Worm (Caenorhabditis elegans) whole organism, midembryonic: Measurements from ENCODE around the gene C55B6.5.

ENCODE experiments used
- cog-1 ChIP-seq: sonication (generic microtip); optimal IDR thresholded peaks from 2 replicates; lab custom pipeline; 2016; ENCODE audit warnings: missing genetic modification characterization, missing compliant biosample characterization
- flt-1 ChIP-seq: fragments of 200-800 bp; sonication (Bioruptor generic); IDR thresholded peaks from 2 replicates; pipeline ENCODE4 v1.3.6; 2022; ENCODE audit warnings: missing genetic modification characterization, missing compliant biosample characterization
- klf-2 ChIP-seq: fragments of 200-800 bp; sonication (Bioruptor generic); conservative IDR thresholded peaks from 2 replicates; pipeline ENCODE4 v1.3.6; 2022; ENCODE audit warnings: missing genetic modification reagents, missing genetic modification characterization, missing compliant biosample characterization
- med-1 ChIP-seq: sonication (generic microtip); optimal IDR thresholded peaks from 2 replicates; lab custom pipeline; 2017; ENCODE audit warnings: missing genetic modification characterization, mild to moderate bottlenecking, missing compliant biosample characterization, antibody characterized with exemption, missing genetic modification reagents; ENCODE audit not compliant: insufficient read depth
- ref-1 ChIP-seq: fragments of 200-800 bp; sonication (Bioruptor generic); conservative IDR thresholded peaks from 2 replicates; pipeline ENCODE4 v1.3.6; 2022; ENCODE audit warnings: missing genetic modification reagents, missing genetic modification characterization, missing compliant biosample characterization
- tab-1 ChIP-seq: fragments of 200-800 bp; sonication (Bioruptor generic); IDR thresholded peaks from 2 replicates; pipeline ENCODE4 v1.3.6; 2022; ENCODE audit warnings: missing genetic modification characterization, missing compliant biosample characterization
- ztf-23 ChIP-seq: fragments of 200-800 bp; sonication (Bioruptor generic); IDR thresholded peaks from 2 replicates; pipeline ENCODE4 v1.3.6; 2022; ENCODE audit warnings: missing genetic modification reagents, missing genetic modification characterization, missing compliant biosample characterization
- ztf-29 ChIP-seq: fragments of 200-800 bp; sonication (Bioruptor generic); IDR thresholded peaks from 2 replicates; pipeline ENCODE4 v1.3.6; 2022; ENCODE audit warnings: missing genetic modification reagents, missing genetic modification characterization, missing compliant biosample characterization

- TF ChIP-seq med-1 (GFP tag; lab: Kevin White, UChicago) (no peak), cog-1 (no peak), tab-1 (no peak), ztf-23 (no peak), flt-1 (GFP tag; lab: Robert Waterston, UW) (no peak), ztf-29 (GFP tag; lab: Robert Waterston, UW) (no peak), ref-1 (GFP tag; lab: Robert Waterston, UW) (no peak), klf-2 (GFP tag; lab: Robert Waterston, UW) (no peak)
Observed at ce11 chrX:7217704-7218479, 12.8 kb upstream of the C55B6.5 start, which contains the start of gene syd-9.
